Worm (Caenorhabditis elegans) whole organism, early embryonic: Measurements from ENCODE around the gene F28H6.8.

Source experiments
- B0310.2 ChIP-seq: sonication (generic microtip); optimal IDR thresholded peaks from 2 replicates; lab custom pipeline; 2016; ENCODE audit warnings: mild to moderate bottlenecking, missing genetic modification characterization, missing compliant biosample characterization
- F13C5.2 ChIP-seq: sonication (generic microtip); optimal IDR thresholded peaks from 2 replicates; lab custom pipeline; 2017; ENCODE audit warnings: mild to moderate bottlenecking, missing genetic modification characterization, inconsistent platforms, missing compliant biosample characterization
- aly-1 ChIP-seq: sonication (generic microtip); optimal IDR thresholded peaks from 2 replicates; lab custom pipeline; 2016; ENCODE audit warnings: missing genetic modification characterization, missing compliant biosample characterization
- ama-1 ChIP-seq: fragments of 150-350 bp; optimal IDR thresholded peaks from 2 replicates; lab custom pipeline; 2014
- ceh-13 ChIP-seq: fragments of 200-800 bp; sonication (Bioruptor generic); optimal IDR thresholded peaks from 2 replicates; lab custom pipeline; 2018; ENCODE audit warnings: mild to moderate bottlenecking, missing genetic modification characterization, missing compliant biosample characterization
- ceh-36 ChIP-seq: sonication (generic microtip); optimal IDR thresholded peaks from 2 replicates; lab custom pipeline; 2016; ENCODE audit warnings: missing genetic modification characterization, inconsistent platforms, missing compliant biosample characterization
- ets-7 ChIP-seq: sonication (generic microtip); optimal IDR thresholded peaks from 2 replicates; lab custom pipeline; 2016; ENCODE audit warnings: missing genotype, missing genetic modification characterization, missing compliant biosample characterization
- flt-1 ChIP-seq: fragments of 200-800 bp; sonication (Bioruptor generic); IDR thresholded peaks from 2 replicates; pipeline ENCODE4 v1.3.6; 2022; ENCODE audit warnings: missing genetic modification characterization, missing compliant biosample characterization
- hmbx-1 ChIP-seq: sonication (generic microtip); optimal IDR thresholded peaks from 2 replicates; lab custom pipeline; 2016; ENCODE audit warnings: mild to moderate bottlenecking, missing genetic modification characterization, missing compliant biosample characterization
- hnd-1 ChIP-seq: sonication (generic microtip); optimal IDR thresholded peaks from 2 replicates; lab custom pipeline; 2016; ENCODE audit warnings: missing genetic modification characterization, missing compliant biosample characterization
- pes-1 ChIP-seq: fragments of 200-800 bp; sonication (Bioruptor generic); IDR thresholded peaks from 2 replicates; pipeline ENCODE4 v1.3.6; 2022; ENCODE audit warnings: missing genetic modification reagents, missing genetic modification characterization, missing compliant biosample characterization
- sea-1 ChIP-seq: fragments of 200-800 bp; sonication (Bioruptor generic); conservative IDR thresholded peaks from 2 replicates; pipeline ENCODE4 v1.3.6; 2022; ENCODE audit warnings: missing genetic modification characterization, missing compliant biosample characterization
- tbx-11 ChIP-seq: fragments of 200-800 bp; sonication (Bioruptor generic); IDR thresholded peaks from 2 replicates; pipeline ENCODE4 v1.3.6; 2022; ENCODE audit warnings: missing genetic modification characterization, missing compliant biosample characterization
- tra-4 ChIP-seq: sonication (generic microtip); optimal IDR thresholded peaks from 2 replicates; lab custom pipeline; 2017; ENCODE audit warnings: missing genetic modification characterization, missing compliant biosample characterization

- TF ChIP-seq B0310.2 (tag; lab: Kevin White, UChicago): no peak
- TF ChIP-seq aly-1 (tag; lab: Kevin White, UChicago): no peak
- no peak for TF ChIP-seq hnd-1 (tag; lab: Kevin White, UChicago)
- TF ChIP-seq tra-4 (tag; lab: Kevin White, UChicago): no peak
- TF ChIP-seq ceh-36 (tag; lab: Kevin White, UChicago): no peak
- TF ChIP-seq ama-1 (lab: Kevin White, UChicago): no peak
- no peak for TF ChIP-seq flt-1 (GFP tag; lab: Robert Waterston, UW)
- no peak for TF ChIP-seq ceh-13
- no peak for TF ChIP-seq ets-7 (tag; lab: Kevin White, UChicago)
- TF ChIP-seq F13C5.2 (tag; lab: Kevin White, UChicago): no peak
- no peak for TF ChIP-seq sea-1
- no peak for TF ChIP-seq hmbx-1 (tag; lab: Kevin White, UChicago)
- TF ChIP-seq tbx-11 (GFP tag; lab: Robert Waterston, UW): no peak
- TF ChIP-seq pes-1 (GFP tag; lab: Robert Waterston, UW): no peak
Measured at ce11 chrX:14152644-14153043, 18.5 kb upstream of the F28H6.8 start.
